Worm (Caenorhabditis elegans) whole organism, L1 larva: ENCODE measurements around the gene vwa-8.

Experiments used
- aly-2 ChIP-seq: fragments of 150-350 bp; optimal IDR thresholded peaks from 2 replicates; lab custom pipeline; 2014; ENCODE audit warnings: missing biosample characterization, missing genetic modification characterization
- egl-27 ChIP-seq, 2 experiments: fragments of 150-350 bp in 1 of 2; sonication (generic microtip); optimal IDR thresholded peaks; 3 replicates each; lab custom pipeline; 2017 to 2018; ENCODE audit warnings: missing biosample characterization in 2 of 2, missing genetic modification characterization in 2 of 2, missing genetic modification reagents in 2 of 2

DNA sequence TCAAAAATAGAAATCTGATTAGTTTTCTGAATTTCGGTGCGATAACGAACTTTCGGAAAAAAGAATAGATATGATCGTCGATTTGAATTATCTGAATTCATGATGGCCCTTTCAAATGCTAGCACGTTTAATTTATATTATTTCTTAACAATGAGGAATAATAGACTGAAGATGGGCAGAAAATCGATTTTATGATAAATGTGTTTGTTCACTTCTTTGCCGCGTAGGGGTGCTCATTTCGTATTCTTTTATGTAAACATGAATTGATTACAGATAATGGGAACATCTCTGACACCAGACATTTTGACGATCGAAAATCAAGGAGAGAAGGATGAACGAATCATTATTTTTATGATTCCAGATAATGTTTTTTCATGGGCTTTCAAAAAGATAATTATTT, 13.8 kb upstream of the vwa-8 start, which contains the start of gene F11C1.9:
- TF ChIP-seq egl-27 (tag; optimal IDR thresholded peaks at IDR 0.05; lab: Kevin White, UChicago) (no peak), aly-2 (tag; lab: Kevin White, UChicago) (no peak)
